Fruit fly (Drosophila melanogaster) S2 (cell line): Measurements from ENCODE around the gene CG18549.
"Not testable (repeated sequence)": the region's sequence is repeated elsewhere in the genome, so short reads cannot be mapped to it uniquely, and the experiment has no call there.

Experiments
- CG8478 ChIP-seq: fragments of >200 bp; optimal IDR thresholded peaks from 2 replicates; lab custom pipeline; 2018
- CTCF ChIP-seq, 2 experiments: fragments of >200 bp; optimal IDR thresholded peaks; 2 replicates each; lab custom pipeline; 2018

CG18549 gene

dm6 chr3R:12451376-12451775 lies 2.3 kb downstream of the CG18549 start:
- TF ChIP-seq CTCF (optimal IDR thresholded peaks at IDR 0.05; lab: Kevin White, UChicago), result no peak
- no peak for TF ChIP-seq CG8478 (lab: Kevin White, UChicago)

dm6 chr3R:12451888-12452514 lies 2.9 kb downstream of the CG18549 start, which contains the start of gene CG5509:
CG5509 (plus strand) TSS chr3R:12452464.
- TF ChIP-seq CTCF (optimal IDR thresholded peaks at IDR 0.05; lab: Kevin White, UChicago), result no peak
- TF ChIP-seq CG8478 (lab: Kevin White, UChicago), result no peak

dm6 chr3R:12454492-12454891 lies 5.4 kb downstream of the CG18549 start:
- TF ChIP-seq CG8478 (lab: Kevin White, UChicago) (no peak), CTCF (optimal IDR thresholded peaks at IDR 0.05; lab: Kevin White, UChicago) (no peak)

- no peak for TF ChIP-seq CTCF (optimal IDR thresholded peaks at IDR 0.05; lab: Kevin White, UChicago)
- TF ChIP-seq CG8478 (lab: Kevin White, UChicago), result no peak
Observed at dm6 chr3R:12456370-12456940, 7.4 kb downstream of the CG18549 start, which contains the start of gene trus. trus (plus strand) TSS chr3R:12456573.

dm6 chr3R:12459879-12460522 lies 10.9 kb downstream of the CG18549 start, which contains the start of the genes CG5961 and Polr3C:
CG5961 (minus strand) TSS chr3R:12460294.
Polr3C (plus strand) TSS chr3R:12460414.
- TF ChIP-seq CG8478 (lab: Kevin White, UChicago) (no peak), CTCF (optimal IDR thresholded peaks at IDR 0.05; lab: Kevin White, UChicago) (no peak)

- TF ChIP-seq CTCF (optimal IDR thresholded peaks at IDR 0.05; lab: Kevin White, UChicago); CG8478 (lab: Kevin White, UChicago): not testable (repeated sequence)
Observed at dm6 chr3R:12465198-12465597, 16.1 kb downstream of the CG18549 start, which contains the start of gene CG5608. CG5608 (minus strand) TSS chr3R:12465298.

- TF ChIP-seq CG8478 (lab: Kevin White, UChicago); CTCF (optimal IDR thresholded peaks at IDR 0.05; lab: Kevin White, UChicago): not testable (repeated sequence)
Observed at dm6 chr3R:12467675-12468074, 18.6 kb downstream of the CG18549 start, which contains the start of gene Hsp70Ba. Hsp70Ba (minus strand) TSS chr3R:12467776.

dm6 chr3R:12502210-12502609 lies 53.1 kb downstream of the CG18549 start, which contains the start of gene Hsp70Bbb:
Hsp70Bbb (plus strand) TSS chr3R:12502510.
- TF ChIP-seq CG8478 (lab: Kevin White, UChicago); CTCF (optimal IDR thresholded peaks at IDR 0.05; lab: Kevin White, UChicago): not testable (repeated sequence)

dm6 chr3R:12505493-12505892 lies 56.4 kb downstream of the CG18549 start, which contains the start of gene Hsp70Bb:
Hsp70Bb (plus strand) TSS chr3R:12505793.
- TF ChIP-seq CTCF (optimal IDR thresholded peaks at IDR 0.05; lab: Kevin White, UChicago); CG8478 (lab: Kevin White, UChicago): not testable (repeated sequence)
